Fruit fly (Drosophila melanogaster): Measurements from ENCODE around the gene CG44574.

CG44574 gene

DNA sequence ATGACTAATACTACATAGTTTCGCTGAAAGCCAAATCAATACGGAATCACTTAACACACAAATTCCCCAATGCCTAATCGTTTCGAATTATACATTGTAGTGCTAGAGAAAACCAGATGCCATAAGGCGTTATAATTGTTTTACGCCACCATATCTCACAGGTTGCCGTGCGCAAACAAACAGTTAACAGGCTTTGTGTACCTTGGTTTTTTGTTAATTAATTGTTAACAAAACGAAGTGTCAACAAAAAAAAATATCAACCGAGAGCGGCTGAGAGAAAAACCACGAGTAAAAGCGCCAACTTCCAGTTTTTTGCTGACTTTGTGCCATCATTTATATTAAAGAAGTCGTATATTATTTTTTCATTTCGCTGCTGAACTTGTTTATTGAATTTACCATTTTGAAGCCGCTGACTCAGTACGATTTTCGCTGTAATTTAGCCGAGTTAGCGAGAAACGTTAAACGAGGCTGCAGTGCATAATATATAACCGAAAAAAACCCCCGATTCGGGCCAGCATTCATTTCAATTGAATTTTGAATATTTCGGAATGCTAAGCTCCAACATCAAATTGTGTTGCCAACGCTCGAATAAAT is 7.0 kb upstream of the CG44574 start (continued):
- TF ChIP-seq dm (GFP tag; optimal IDR thresholded peaks at IDR 0.05) (no peak), Doc3 (GFP tag; IDR thresholded peaks at IDR 0.05; ENCODE audit: partially characterized antibody) (no peak), Eip74EF (GFP tag; optimal IDR thresholded peaks at IDR 0.05) (peak in 1 of 2 experiments; percentile 6), Sin3A (optimal IDR thresholded peaks at IDR 0.05) (no peak), CG17612 (GFP tag; IDR thresholded peaks at IDR 0.05) (no peak), toy (GFP tag; IDR thresholded peaks at IDR 0.05) (no peak), lov (optimal IDR thresholded peaks at IDR 0.05) (no peak), lov (GFP tag; IDR thresholded peaks at IDR 0.05) (no peak), CG3995 (GFP tag; optimal IDR thresholded peaks at IDR 0.05) (no peak), rib (GFP tag; IDR thresholded peaks at IDR 0.05) (no peak), CG14441 (GFP tag; IDR thresholded peaks at IDR 0.05) (no peak), prd (optimal IDR thresholded peaks at IDR 0.05) (no peak), prd (GFP tag; IDR thresholded peaks at IDR 0.05) (no peak), Nf-YB (GFP tag; optimal IDR thresholded peaks at IDR 0.05) (no peak), exex (tag; optimal IDR thresholded peaks at IDR 0.05) (peak; percentile 24), Sry-β (GFP tag; optimal IDR thresholded peaks at IDR 0.05) (no peak), CG11723 (GFP tag; optimal IDR thresholded peaks at IDR 0.05) (peak; percentile 1), CG34376 (GFP tag; optimal IDR thresholded peaks at IDR 0.05) (peak; percentile 18), shn (GFP tag; optimal IDR thresholded peaks at IDR 0.05) (no peak), Atf3 (GFP tag; optimal IDR thresholded peaks at IDR 0.05) (no peak), NC2α (GFP tag; optimal IDR thresholded peaks at IDR 0.05) (no peak), CG5180 (GFP tag; optimal IDR thresholded peaks at IDR 0.05) (no peak), CG10543 (GFP tag; optimal IDR thresholded peaks at IDR 0.05) (peak; percentile 63), CG7271 (tag; optimal IDR thresholded peaks at IDR 0.05) (peak; percentile 38), CG11456 (GFP tag; IDR thresholded peaks at IDR 0.05) (no peak), CG10979 (tag; optimal IDR thresholded peaks at IDR 0.05) (no peak), CG16863 (GFP tag; optimal IDR thresholded peaks at IDR 0.05) (no peak), dmrt11E (tag; optimal IDR thresholded peaks at IDR 0.05) (no peak), aop (GFP tag; IDR thresholded peaks at IDR 0.05) (no peak), CG3065 (GFP tag; optimal IDR thresholded peaks at IDR 0.05) (no peak), CG10654 (GFP tag; optimal IDR thresholded peaks at IDR 0.05) (no peak), CG18011 (GFP tag; optimal IDR thresholded peaks at IDR 0.05) (peak; percentile 27), YL-1 (GFP tag; optimal IDR thresholded peaks at IDR 0.05) (peak; percentile 15), lmd (GFP tag; IDR thresholded peaks at IDR 0.05) (no peak), CG6854 (GFP tag; optimal IDR thresholded peaks at IDR 0.05) (no peak), CG8290 (GFP tag; optimal IDR thresholded peaks at IDR 0.05) (no peak), CG8290 (tag; optimal IDR thresholded peaks at IDR 0.05) (peak in 1 of 2 experiments; percentile 80), Max (GFP tag; optimal IDR thresholded peaks at IDR 0.05) (no peak), Blimp-1 (GFP tag; optimal IDR thresholded peaks at IDR 0.05) (peak; percentile 22), CG9932 (GFP tag; IDR thresholded peaks at IDR 0.05) (0 out of 2 replicates have a peak, but pooled peaks have one; percentile 33), Pdp1 (GFP tag; optimal IDR thresholded peaks at IDR 0.05) (peak in 1 of 2 experiments; percentile 11), TFAM (GFP tag; optimal IDR thresholded peaks at IDR 0.05) (no peak), B-H2 (GFP tag; optimal IDR thresholded peaks at IDR 0.05) (peak; percentile 79), E2f1 (GFP tag; IDR thresholded peaks at IDR 0.05) (no peak), zfh1 (GFP tag; IDR thresholded peaks at IDR 0.05) (no peak), Gug (GFP tag; IDR thresholded peaks at IDR 0.05) (no peak), chinmo (GFP tag; IDR thresholded peaks at IDR 0.05; ENCODE audit: partially characterized antibody) (no peak), bab2 (GFP tag; optimal IDR thresholded peaks at IDR 0.05) (no peak), gsb (GFP tag; IDR thresholded peaks at IDR 0.05) (no peak), mirr (GFP tag; optimal IDR thresholded peaks at IDR 0.05) (peak; percentile 67), Atf-2 (GFP tag; optimal IDR thresholded peaks at IDR 0.05) (no peak), ac (GFP tag; optimal IDR thresholded peaks at IDR 0.05) (no peak)
